Fruit fly (Drosophila melanogaster): ENCODE data around the gene sesB.

Gene sesB

DNA sequence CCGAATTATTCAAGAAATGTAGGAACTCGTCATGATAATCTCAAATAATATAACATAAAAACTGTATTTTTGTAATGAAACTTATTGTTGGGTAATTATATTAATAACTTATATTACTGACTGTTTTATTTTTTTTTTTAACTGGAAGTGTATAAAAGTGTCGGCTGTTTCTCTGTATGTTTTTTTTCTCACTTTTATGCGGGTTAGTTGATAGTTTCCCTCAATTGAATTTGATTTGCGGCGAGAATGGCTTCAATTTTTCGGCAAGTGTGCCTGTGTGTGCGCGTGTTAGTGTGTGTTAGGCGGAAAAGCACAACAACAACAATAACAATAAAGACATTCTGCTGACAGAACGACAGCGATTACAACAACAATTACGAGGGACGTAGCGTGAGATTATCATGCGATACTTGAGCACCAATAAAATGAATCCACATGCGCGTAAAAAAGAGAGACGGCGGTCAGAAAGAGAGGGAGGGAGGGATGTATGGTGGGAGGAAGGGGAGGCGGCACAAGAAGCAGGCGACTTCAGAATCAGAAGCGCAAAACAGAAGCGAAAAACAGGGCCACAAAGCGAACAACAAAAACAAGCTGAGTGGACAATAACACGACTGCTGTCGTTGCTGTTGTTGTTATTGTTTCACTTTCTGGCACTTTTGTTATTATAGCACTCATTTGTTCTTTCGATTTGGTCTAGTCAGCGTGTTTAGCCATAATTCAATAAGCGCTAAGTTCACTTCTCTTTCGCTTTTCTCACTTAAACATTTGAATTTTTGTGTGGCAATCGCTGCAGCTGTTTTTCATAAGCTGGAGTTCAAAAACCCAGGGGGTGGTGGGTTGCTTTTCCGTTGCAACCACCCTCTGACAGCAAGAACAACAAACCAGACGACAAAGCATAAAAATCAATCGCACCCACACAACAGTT lies 23.5 kb downstream of the sesB start:
- TF ChIP-seq CG16779 (tag; optimal IDR thresholded peaks at IDR 0.05) (peak; percentile 21), CG11902 (GFP tag; optimal IDR thresholded peaks at IDR 0.05) (no peak), vri (GFP tag; optimal IDR thresholded peaks at IDR 0.05) (peak; percentile 42), Hr4 (GFP tag; optimal IDR thresholded peaks at IDR 0.05) (no peak), svp (GFP tag) (peak; percentile 67), Eip75B (GFP tag; optimal IDR thresholded peaks at IDR 0.05) (peak; percentile 23), esn (GFP tag; optimal IDR thresholded peaks at IDR 0.05) (no peak), Met (GFP tag; optimal IDR thresholded peaks at IDR 0.05) (peak; percentile 22), CG6276 (GFP tag; optimal IDR thresholded peaks at IDR 0.05) (peak; percentile 29), Sox14 (GFP tag; optimal IDR thresholded peaks at IDR 0.05) (peak; percentile 48), Lpt (GFP tag; optimal IDR thresholded peaks at IDR 0.05) (no peak), eg (GFP tag; IDR thresholded peaks at IDR 0.05) (no peak), ss (GFP tag; optimal IDR thresholded peaks at IDR 0.05) (peak; percentile 25 to 55), CG6163 (GFP tag; IDR thresholded peaks at IDR 0.05) (peak; percentile 48; the same call in 1 of the 3 replicates), cyc (GFP tag; optimal IDR thresholded peaks at IDR 0.05) (no peak), Sox15 (GFP tag; optimal IDR thresholded peaks at IDR 0.05) (no peak), spab (GFP tag; optimal IDR thresholded peaks at IDR 0.05) (no peak), Eip78C (GFP tag) (peak; percentile 69), CG8632 (GFP tag; optimal IDR thresholded peaks at IDR 0.05) (no peak), CG8319 (GFP tag; optimal IDR thresholded peaks at IDR 0.05) (no peak), dsx (GFP tag; optimal IDR thresholded peaks at IDR 0.05; ENCODE audit: poor library complexity, severe bottlenecking) (peak; percentile 16)

DNA sequence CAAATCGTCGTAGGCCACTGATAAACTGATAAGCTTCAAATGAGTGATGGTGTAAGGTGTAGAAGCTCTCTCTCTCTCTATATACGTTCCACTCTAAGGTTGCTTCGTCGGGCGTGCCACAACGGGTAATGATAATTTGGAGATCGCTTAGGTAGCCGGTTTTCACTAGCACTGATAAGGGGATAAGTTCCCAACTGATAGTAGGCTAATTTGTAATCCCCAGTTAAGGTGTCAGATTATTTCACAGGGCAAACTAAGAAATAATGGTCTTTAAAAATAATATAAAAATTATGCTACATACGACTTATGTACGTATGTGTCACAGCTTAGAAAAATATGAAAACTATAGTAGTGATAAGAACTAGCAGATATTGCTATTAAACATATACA lies 24.2 kb downstream of the sesB start:
- no peak for TF ChIP-seq CG1621 (tag; optimal IDR thresholded peaks at IDR 0.05)
- no peak for TF ChIP-seq Sox102F (GFP tag; optimal IDR thresholded peaks at IDR 0.05)
- no peak for TF ChIP-seq fd85E (GFP tag; optimal IDR thresholded peaks at IDR 0.05)
- no peak for TF ChIP-seq svp (GFP tag)
- TF ChIP-seq CG6808 (GFP tag; optimal IDR thresholded peaks at IDR 0.05): no peak
- no peak for TF ChIP-seq CG6163 (GFP tag; IDR thresholded peaks at IDR 0.05)
- TF ChIP-seq Ets96B (tag; optimal IDR thresholded peaks at IDR 0.05): no peak
- no peak for TF ChIP-seq CG10631 (GFP tag; optimal IDR thresholded peaks at IDR 0.05)
- TF ChIP-seq CG11294 (GFP tag; IDR thresholded peaks at IDR 0.05): no peak
- TF ChIP-seq Eip78C (GFP tag): no peak
- no peak for TF ChIP-seq Eip93F (GFP tag; optimal IDR thresholded peaks at IDR 0.05)
- TF ChIP-seq dac (GFP tag; optimal IDR thresholded peaks at IDR 0.05): no peak
- no peak for TF ChIP-seq Met (GFP tag; optimal IDR thresholded peaks at IDR 0.05)
- no peak for TF ChIP-seq spab (GFP tag; optimal IDR thresholded peaks at IDR 0.05)
- TF ChIP-seq CG4318 (GFP tag; optimal IDR thresholded peaks at IDR 0.05): no peak
- no peak for TF ChIP-seq Lpt (GFP tag; optimal IDR thresholded peaks at IDR 0.05)
- TF ChIP-seq CG6792 (GFP tag; optimal IDR thresholded peaks at IDR 0.05): no peak

DNA sequence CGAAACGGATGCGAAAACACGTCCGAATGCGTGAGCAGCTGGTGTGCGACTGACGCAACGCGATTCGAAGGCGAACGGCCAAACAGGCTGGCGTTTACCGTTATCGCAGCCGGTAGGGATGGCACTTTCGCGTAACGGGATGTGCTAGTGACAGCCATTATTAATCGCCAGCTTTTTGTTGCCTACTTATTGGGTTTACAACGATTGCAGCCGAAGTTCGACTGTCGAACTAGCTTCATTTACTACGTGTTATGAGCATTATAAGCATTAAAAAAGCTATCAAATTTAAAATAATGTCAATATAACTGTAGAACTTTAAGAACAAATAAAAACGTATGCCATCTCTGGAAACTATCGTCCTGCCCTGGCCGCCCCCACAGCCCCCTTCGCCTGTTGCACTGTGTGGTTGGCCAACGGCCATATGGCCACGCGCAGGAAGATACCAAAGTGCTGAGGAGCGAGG lies 29.1 kb downstream of the sesB start, which contains the start of gene Rph:
Gene Rph, minus strand, starts transcription at position 51 of the 463 bp plus-strand sequence.
- TF ChIP-seq achi (GFP tag; optimal IDR thresholded peaks at IDR 0.05): peak; percentile 10
- TF ChIP-seq salr (GFP tag; optimal IDR thresholded peaks at IDR 0.05): no peak
- TF ChIP-seq Eip78C (GFP tag): peak; percentile 50
- TF ChIP-seq CG10631 (GFP tag; optimal IDR thresholded peaks at IDR 0.05): peak; percentile 8

DNA sequence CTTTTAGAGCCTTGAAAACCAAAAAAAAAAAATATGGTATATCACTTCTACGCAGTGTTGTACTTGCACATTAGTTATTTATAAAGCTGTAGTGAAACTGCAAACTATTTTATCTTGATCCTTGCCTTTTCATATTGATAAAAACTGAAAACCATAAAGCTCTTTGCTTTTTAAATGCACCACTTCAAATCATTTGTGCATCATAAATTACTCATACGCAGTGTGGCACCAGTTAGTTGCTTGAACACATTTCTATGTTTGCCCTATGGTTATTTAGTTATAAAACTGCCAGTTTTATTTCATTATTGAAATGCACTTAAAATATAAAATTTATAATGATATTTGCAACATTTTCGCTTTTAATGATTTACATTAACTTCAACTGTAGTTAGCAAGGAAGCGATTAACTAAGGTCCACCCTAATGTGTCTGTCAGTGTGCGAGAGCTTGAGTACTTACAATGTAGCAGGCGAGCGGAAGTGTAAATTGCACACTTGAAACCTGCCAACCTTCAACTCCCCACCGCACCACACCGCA lies 30.7 kb downstream of the sesB start:
- TF ChIP-seq dsx (GFP tag; optimal IDR thresholded peaks at IDR 0.05; ENCODE audit: poor library complexity, severe bottlenecking) (peak; percentile 53), Eip93F (GFP tag; optimal IDR thresholded peaks at IDR 0.05) (no peak), CG34406 (GFP tag; optimal IDR thresholded peaks at IDR 0.05) (no peak), svp (GFP tag) (peak; percentile 49), CG6276 (GFP tag; optimal IDR thresholded peaks at IDR 0.05) (no peak), Hr4 (GFP tag; optimal IDR thresholded peaks at IDR 0.05) (peak; percentile 24), salr (GFP tag; optimal IDR thresholded peaks at IDR 0.05) (peak in 1 of 2 experiments; percentile 43), CG11902 (GFP tag; optimal IDR thresholded peaks at IDR 0.05) (no peak), Eip75B (GFP tag; optimal IDR thresholded peaks at IDR 0.05) (peak; percentile 2), spab (GFP tag; optimal IDR thresholded peaks at IDR 0.05) (peak; percentile 2), pdm3 (GFP tag; optimal IDR thresholded peaks at IDR 0.05) (peak; percentile 30), Eip78C (GFP tag) (peak; percentile 59), CG3032 (tag; optimal IDR thresholded peaks at IDR 0.05) (no peak), Blimp-1 (GFP tag; optimal IDR thresholded peaks at IDR 0.05) (no peak), CG31627 (GFP tag; optimal IDR thresholded peaks at IDR 0.05) (no peak), CG3919 (GFP tag; optimal IDR thresholded peaks at IDR 0.05) (no peak), CG11762 (GFP tag; optimal IDR thresholded peaks at IDR 0.05; ENCODE audit: insufficient read depth) (no peak), CG10669 (GFP tag; optimal IDR thresholded peaks at IDR 0.05) (peak; percentile 36), Sox14 (GFP tag; optimal IDR thresholded peaks at IDR 0.05) (no peak), cyc (GFP tag; optimal IDR thresholded peaks at IDR 0.05) (no peak)
